Fruit fly (Drosophila melanogaster) Kc167 (cell line): ENCODE results near the gene Polr2I.

Source experiments
- Myc ChIP-seq: fragments of >200 bp; optimal IDR thresholded peaks from 2 replicates; lab custom pipeline; 2017; ENCODE audit warnings: missing external identifiers
- Sin3A ChIP-seq: fragments of >200 bp; optimal IDR thresholded peaks from 2 replicates; lab custom pipeline; 2018; ENCODE audit warnings: missing external identifiers
- h ChIP-seq: fragments of >200 bp; optimal IDR thresholded peaks from 3 replicates; lab custom pipeline; 2018; ENCODE audit warnings: missing external identifiers
- insv ChIP-seq: fragments of >200 bp; optimal IDR thresholded peaks from 3 replicates; lab custom pipeline; 2018; ENCODE audit warnings: missing external identifiers
- psq ChIP-seq: fragments of >200 bp; optimal IDR thresholded peaks from 2 replicates; lab custom pipeline; 2017; ENCODE audit warnings: missing external identifiers
- ttk ChIP-seq: sonication (Bioruptor generic); optimal IDR thresholded peaks from 2 replicates; lab custom pipeline; 2017; ENCODE audit warnings: missing external identifiers

Gene Polr2I

DNA sequence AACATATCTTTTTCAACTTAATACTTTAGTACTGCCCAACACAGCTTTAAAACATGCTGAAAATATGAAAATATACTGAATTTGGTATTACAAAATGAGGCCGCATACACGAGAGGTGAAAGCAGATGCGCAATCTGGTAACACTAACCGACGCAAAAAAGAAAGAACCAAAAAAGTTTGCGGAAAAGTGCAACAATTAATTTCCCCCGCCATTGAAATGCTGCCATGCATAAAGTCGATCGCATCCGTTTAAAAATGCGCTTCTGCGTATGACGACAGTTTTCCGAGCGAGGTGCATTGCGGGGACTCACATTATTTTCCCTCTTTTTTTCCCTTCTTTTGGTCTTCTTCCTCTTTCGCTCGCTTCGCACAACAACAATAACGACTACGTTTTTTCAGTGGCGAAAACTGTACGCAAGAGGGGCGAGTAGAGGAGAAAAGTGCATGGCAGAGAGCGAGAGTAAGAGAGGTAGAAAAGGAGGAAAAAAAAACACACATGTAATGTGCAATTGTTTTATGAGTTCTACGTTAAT is 7.1 kb downstream of the Polr2I start, which contains the start of gene Set8:
Set8 (plus strand) TSS at position 127 of the 533 bp plus-strand sequence.
- TF ChIP-seq psq (lab: Kevin White, UChicago) (no peak), insv (lab: Kevin White, UChicago) (no peak), ttk (lab: Kevin White, UChicago) (no peak), Sin3A (lab: Kevin White, UChicago) (no peak), h (lab: Kevin White, UChicago) (no peak), Myc (no peak)

DNA sequence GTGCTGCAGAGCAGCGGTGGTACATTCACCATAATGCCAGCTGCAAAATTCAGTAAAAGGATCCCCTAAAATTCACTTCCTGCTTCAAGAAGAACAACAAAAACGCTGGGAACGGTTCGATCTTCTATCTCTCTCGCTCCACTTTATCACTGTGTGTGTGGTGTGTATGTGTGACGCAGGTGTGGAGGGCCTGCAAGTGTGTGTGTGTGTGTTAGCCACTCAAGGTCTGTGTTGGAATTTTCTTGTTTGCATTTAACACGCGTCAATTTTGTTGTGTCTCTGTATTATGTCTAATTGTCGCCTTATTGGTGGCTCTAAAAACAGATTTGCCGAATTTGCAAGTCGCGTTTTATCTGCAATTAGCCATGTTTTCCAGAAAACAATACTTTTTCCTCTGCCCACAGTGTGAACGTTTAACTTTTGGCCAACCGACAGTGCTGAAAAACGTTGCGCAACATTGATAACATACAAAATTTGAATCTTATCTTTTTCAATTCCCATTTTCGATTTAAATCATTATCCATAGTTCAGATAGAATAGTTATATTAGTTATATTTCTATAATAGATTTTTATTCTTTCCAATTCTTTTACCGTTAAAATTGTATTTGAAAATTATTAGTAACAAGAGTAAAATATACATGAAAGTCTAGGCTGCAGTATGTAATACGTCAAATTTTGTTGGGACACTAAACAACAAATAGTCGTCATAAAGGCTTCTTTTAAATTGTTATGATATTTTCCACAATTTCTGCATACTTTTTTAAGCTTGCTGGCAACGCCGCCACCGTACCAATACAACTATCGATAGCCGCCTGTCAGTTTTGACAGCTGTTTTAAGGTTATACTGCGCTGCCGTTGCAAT is 17.6 kb downstream of the Polr2I start, which contains the start of the genes Afti and ATPsynE:
Afti (minus strand) TSS at position 440 of the 863 bp plus-strand sequence.
ATPsynE (plus strand) TSS at position 698 of the 863 bp plus-strand sequence.
- TF ChIP-seq insv (lab: Kevin White, UChicago) = no peak
- TF ChIP-seq ttk (lab: Kevin White, UChicago) = no peak
- TF ChIP-seq Sin3A (lab: Kevin White, UChicago) = no peak
- no peak for TF ChIP-seq psq (lab: Kevin White, UChicago)
- no peak for TF ChIP-seq Myc
- TF ChIP-seq h (lab: Kevin White, UChicago) = no peak

DNA sequence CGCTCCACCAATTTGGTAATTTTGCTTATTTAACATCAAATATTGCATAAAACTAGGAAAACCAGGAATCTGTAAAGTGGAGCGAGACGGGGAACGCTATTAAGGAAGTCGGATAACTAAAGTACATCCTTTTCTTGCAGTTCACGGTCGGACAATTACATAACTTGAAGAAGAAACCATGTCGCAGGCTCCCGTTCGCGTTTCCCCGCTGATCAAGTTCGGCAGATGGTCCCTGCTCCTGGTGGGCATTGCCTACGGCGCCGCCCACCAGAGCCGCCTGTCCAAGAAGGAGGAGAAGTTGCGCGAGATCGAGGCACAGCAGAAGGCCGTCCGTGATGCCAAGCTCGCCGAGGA is 18.2 kb downstream of the Polr2I start:
- TF ChIP-seq psq (lab: Kevin White, UChicago) (no peak), Myc (no peak), h (lab: Kevin White, UChicago) (no peak)

DNA sequence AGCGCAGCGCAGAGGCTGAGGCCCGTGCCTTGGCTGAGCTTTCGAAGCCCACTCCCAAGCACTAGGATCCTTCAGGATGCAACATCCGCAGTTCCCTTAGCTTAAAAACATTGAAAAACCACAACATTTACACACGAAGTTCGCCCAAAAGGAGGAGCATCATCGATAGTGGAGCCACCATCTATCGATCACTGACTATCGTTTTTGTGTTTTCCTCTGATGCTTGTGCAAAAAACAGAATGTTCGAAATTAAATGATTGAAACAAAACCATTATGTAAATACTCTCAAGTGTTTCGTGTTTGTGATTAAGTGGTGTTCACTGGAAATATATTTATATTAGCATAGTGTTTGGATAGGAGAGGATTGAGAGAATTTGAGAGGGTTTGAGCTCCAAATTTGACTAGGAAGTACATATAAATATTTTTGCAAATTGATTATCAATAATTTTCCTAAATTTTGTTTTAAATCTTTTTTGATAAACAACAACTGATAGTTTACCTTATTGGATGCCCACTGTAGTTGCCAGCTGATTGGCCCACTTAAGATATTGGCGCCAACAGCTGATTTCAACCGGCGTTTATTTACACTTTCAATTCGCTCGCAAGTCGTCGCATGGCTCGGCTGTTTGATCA is 18.7 kb downstream of the Polr2I start, which contains the start of gene spn-B:
spn-B (plus strand) TSS at position 580 of the 633 bp plus-strand sequence.
- TF ChIP-seq Sin3A (lab: Kevin White, UChicago) (no peak), h (lab: Kevin White, UChicago) (no peak), insv (lab: Kevin White, UChicago) (no peak), ttk (lab: Kevin White, UChicago) (no peak), Myc (no peak), psq (lab: Kevin White, UChicago) (no peak)

DNA sequence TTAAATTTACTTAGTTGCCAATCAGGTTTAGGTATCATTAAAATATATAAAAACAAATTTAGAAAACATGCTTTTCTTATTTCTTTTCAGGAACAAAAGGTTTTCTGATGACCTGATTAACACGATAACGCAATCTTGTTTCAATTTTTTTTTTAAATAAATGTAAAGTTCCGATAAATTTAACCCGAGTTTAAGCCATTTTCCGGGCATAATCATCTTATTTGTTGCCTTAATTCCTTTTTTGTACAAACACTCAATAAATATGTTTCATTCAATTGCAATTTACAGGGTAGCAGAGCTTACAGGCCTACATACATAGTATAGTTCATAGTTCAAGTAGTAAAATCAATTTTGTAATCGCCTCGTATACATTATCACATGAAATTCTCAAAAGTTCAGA is 20.7 kb downstream of the Polr2I start:
- TF ChIP-seq insv (lab: Kevin White, UChicago) (no peak), h (lab: Kevin White, UChicago) (no peak), Sin3A (lab: Kevin White, UChicago) (no peak), ttk (lab: Kevin White, UChicago) (no peak), Myc (no peak), psq (lab: Kevin White, UChicago) (no peak)

DNA sequence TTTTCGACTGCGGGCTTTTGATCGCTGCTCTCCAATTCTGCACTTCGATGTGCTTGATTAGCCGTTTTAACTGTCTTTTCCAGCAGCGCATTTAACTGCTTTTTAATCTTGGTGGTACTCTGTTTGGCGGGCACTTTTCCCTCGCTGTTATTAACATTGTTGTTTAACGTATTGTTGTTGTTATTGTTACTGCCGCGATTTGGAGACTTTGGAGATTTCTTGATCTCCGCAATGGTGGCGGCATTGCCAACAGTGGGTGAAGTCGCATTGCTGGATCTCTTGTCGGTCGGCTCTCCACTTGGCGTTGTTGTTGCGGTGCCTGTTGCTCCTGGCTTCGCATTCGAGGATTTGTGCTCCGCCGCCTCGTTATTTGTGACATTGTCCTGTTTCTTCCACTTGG is 21.8 kb downstream of the Polr2I start:
- TF ChIP-seq Sin3A (lab: Kevin White, UChicago) = no peak
- no peak for TF ChIP-seq ttk (lab: Kevin White, UChicago)
- TF ChIP-seq h (lab: Kevin White, UChicago) = no peak
- no peak for TF ChIP-seq psq (lab: Kevin White, UChicago)
- no peak for TF ChIP-seq Myc
- no peak for TF ChIP-seq insv (lab: Kevin White, UChicago)

DNA sequence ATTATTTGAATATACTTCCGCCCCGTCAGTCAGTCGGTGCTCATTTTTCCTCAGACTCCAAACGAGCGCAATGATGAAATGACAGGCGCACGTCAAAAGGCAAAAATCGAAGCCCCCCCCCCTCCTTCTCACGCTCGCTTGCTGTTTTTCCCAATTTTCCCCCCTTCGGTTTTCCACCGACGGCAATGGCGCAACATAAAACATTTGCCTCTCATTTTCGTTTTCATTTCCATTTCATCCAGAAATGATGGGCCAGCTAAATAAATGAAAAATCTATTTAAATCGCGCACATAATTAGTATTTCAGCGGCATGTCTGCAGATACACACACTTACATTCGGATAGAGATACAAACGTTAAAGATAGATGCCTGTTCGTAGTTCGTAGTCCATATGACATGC is 22.6 kb downstream of the Polr2I start:
- no peak for TF ChIP-seq Myc
- TF ChIP-seq psq (lab: Kevin White, UChicago) = no peak
- TF ChIP-seq ttk (lab: Kevin White, UChicago) = no peak
- TF ChIP-seq insv (lab: Kevin White, UChicago) = no peak
- no peak for TF ChIP-seq h (lab: Kevin White, UChicago)
- no peak for TF ChIP-seq Sin3A (lab: Kevin White, UChicago)

DNA sequence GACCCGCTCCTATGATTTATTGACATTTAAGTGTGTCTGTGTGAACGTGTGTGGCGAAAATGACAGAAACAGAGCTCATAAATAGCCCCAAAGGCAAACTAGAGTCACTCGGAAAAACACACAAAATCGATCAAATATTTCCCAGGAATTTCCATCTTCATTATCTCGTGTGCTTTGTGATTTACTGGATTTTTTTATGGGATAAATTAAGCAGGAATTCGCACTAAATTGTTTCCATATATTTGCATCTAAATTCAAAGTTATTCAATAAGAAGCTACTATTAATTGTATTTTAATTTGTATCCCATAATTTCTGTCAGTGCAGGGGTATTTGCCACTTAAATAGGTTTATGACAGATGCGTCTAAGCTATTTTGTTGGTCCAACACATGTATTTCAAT is 23.8 kb downstream of the Polr2I start:
- no peak for TF ChIP-seq ttk (lab: Kevin White, UChicago)
- TF ChIP-seq Sin3A (lab: Kevin White, UChicago) = no peak
- TF ChIP-seq h (lab: Kevin White, UChicago) = no peak
- TF ChIP-seq Myc = no peak
- TF ChIP-seq insv (lab: Kevin White, UChicago) = no peak
- TF ChIP-seq psq (lab: Kevin White, UChicago) = no peak

DNA sequence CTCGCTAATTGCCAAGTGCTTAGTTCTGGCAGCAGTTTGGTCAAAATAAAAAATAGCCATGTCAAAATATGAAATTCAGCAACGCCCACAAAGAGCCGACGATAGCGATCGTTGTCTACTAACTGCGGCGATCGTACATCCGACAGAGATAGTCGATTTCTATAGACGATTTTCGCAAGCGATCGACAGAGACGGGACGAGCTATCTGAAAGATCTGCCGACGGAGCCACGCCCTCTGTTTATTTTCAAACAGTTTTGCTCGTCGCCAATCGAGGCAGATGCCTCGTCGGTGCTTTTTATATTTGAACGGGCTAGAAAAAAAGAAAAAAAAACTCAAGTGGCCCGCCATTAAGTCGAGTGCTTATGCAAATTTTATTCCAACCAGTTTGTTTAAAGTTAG is 26.6 kb downstream of the Polr2I start:
- TF ChIP-seq psq (lab: Kevin White, UChicago) (no peak), ttk (lab: Kevin White, UChicago) (no peak), Myc (no peak), h (lab: Kevin White, UChicago) (no peak), insv (lab: Kevin White, UChicago) (no peak), Sin3A (lab: Kevin White, UChicago) (no peak)

DNA sequence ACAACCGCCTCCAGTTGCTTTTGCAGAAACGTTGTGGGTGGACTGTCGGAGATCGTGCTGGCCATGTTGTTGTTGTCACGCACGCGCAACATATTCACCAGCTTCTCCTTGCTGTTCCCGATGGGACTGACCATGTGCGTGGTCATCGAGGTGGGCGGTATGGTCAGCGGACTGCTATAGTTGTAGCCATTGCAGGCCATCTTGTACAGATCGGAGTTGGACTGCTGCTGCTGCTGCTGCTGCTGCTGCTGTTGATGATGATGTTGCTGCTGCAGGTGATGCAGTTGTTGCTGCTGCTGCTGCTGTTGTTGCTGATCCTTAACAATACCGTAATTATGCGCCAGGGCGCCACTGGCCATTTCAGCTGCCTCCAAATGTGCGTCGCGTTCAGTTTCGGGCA is 35.9 kb downstream of the Polr2I start:
- TF ChIP-seq Myc = no peak
- TF ChIP-seq h (lab: Kevin White, UChicago) = no peak
- no peak for TF ChIP-seq ttk (lab: Kevin White, UChicago)
- TF ChIP-seq insv (lab: Kevin White, UChicago) = no peak
- TF ChIP-seq psq (lab: Kevin White, UChicago) = no peak
- no peak for TF ChIP-seq Sin3A (lab: Kevin White, UChicago)
